Fruit fly (Drosophila melanogaster): Measurements from ENCODE around the gene wit.

- no peak for TF ChIP-seq CG8478 (optimal IDR thresholded peaks at IDR 0.05)
- no peak for TF ChIP-seq CTCF (optimal IDR thresholded peaks at IDR 0.05)
These were observed 54.8 kb downstream of the wit start for dm6 chr3L:4016754-4017153.

Measured in S2 (cell line).